Worm (Caenorhabditis elegans) whole organism, L2 larva: ENCODE results near the gene col-172.

Experiments used
- F13H6.1 ChIP-seq: sonication (generic microtip); optimal IDR thresholded peaks from 2 replicates; lab custom pipeline; 2016; ENCODE audit warnings: missing genetic modification characterization, missing compliant biosample characterization
- R02D3.7 ChIP-seq: fragments of 150-350 bp; optimal IDR thresholded peaks from 2 replicates; lab custom pipeline; 2014; ENCODE audit warnings: missing biosample characterization, missing genetic modification characterization
- Y55F3AM.14 ChIP-seq: fragments of 200-800 bp; sonication (Bioruptor generic); optimal IDR thresholded peaks from 2 replicates; lab custom pipeline; 2018; ENCODE audit warnings: mild to moderate bottlenecking, missing genetic modification characterization, missing compliant biosample characterization
- ZK546.5 ChIP-seq: sonication (generic microtip); optimal IDR thresholded peaks from 2 replicates; lab custom pipeline; 2017; ENCODE audit warnings: missing biosample characterization, missing genetic modification characterization
- aly-2 ChIP-seq: fragments of 150-350 bp; optimal IDR thresholded peaks from 2 replicates; lab custom pipeline; 2014; ENCODE audit warnings: missing biosample characterization, missing genetic modification characterization
- ceh-16 ChIP-seq: fragments of 150-350 bp; optimal IDR thresholded peaks from 2 replicates; lab custom pipeline; 2014; ENCODE audit warnings: missing biosample characterization, missing genetic modification characterization
- ceh-82 ChIP-seq: fragments of 150-350 bp; optimal IDR thresholded peaks from 2 replicates; lab custom pipeline; 2014; ENCODE audit warnings: missing biosample characterization, missing genetic modification characterization
- crh-2 ChIP-seq: sonication (generic microtip); optimal IDR thresholded peaks from 2 replicates; lab custom pipeline; 2017; ENCODE audit warnings: missing biosample characterization, missing genetic modification characterization
- elt-1 ChIP-seq: fragments of 150-350 bp; optimal IDR thresholded peaks from 2 replicates; lab custom pipeline; 2014; ENCODE audit warnings: missing biosample characterization, missing genetic modification characterization
- lin-13 ChIP-seq: fragments of 150-350 bp; optimal IDR thresholded peaks from 2 replicates; lab custom pipeline; 2014; ENCODE audit warnings: missing biosample characterization, missing genetic modification reagents, missing genetic modification characterization
- lsy-2 ChIP-seq, 2 experiments: fragments of 150-350 bp in 1 of 2; sonication (generic microtip) in 1 of 2; optimal IDR thresholded peaks; 2 replicates each; lab custom pipeline; 2014 to 2017; ENCODE audit warnings: missing biosample characterization in 2 of 2, missing genetic modification characterization in 2 of 2
- mab-5 ChIP-seq: fragments of 150-350 bp; optimal IDR thresholded peaks from 2 replicates; lab custom pipeline; 2014; ENCODE audit warnings: missing biosample characterization, missing genetic modification characterization
- nhr-23 ChIP-seq: fragments of 150-350 bp; optimal IDR thresholded peaks from 2 replicates; lab custom pipeline; 2014; ENCODE audit warnings: missing biosample characterization, missing genetic modification reagents, missing genetic modification characterization
- nhr-25 ChIP-seq: fragments of 150-350 bp; sonication (generic microtip); optimal IDR thresholded peaks from 3 replicates; lab custom pipeline; 2014; ENCODE audit warnings: missing biosample characterization, missing genetic modification characterization
- nhr-6 ChIP-seq: fragments of 150-350 bp; optimal IDR thresholded peaks from 2 replicates; lab custom pipeline; 2014; ENCODE audit warnings: missing biosample characterization, missing genetic modification characterization
- nhr-77 ChIP-seq: fragments of 150-350 bp; optimal IDR thresholded peaks from 2 replicates; lab custom pipeline; 2014; ENCODE audit warnings: missing biosample characterization, missing genetic modification characterization
- peb-1 ChIP-seq: fragments of 150-350 bp; optimal IDR thresholded peaks from 2 replicates; lab custom pipeline; 2014; ENCODE audit warnings: missing biosample characterization, missing genetic modification characterization
- skn-1 ChIP-seq: sonication (generic microtip); optimal IDR thresholded peaks from 2 replicates; lab custom pipeline; 2017; ENCODE audit warnings: missing biosample characterization, missing genetic modification characterization
- sma-3 ChIP-seq: sonication (generic microtip); optimal IDR thresholded peaks from 2 replicates; lab custom pipeline; 2016; ENCODE audit warnings: missing genetic modification reagents, missing genetic modification characterization, missing compliant biosample characterization
- sma-9 ChIP-seq, 2 experiments: fragments of 150-350 bp in 1 of 2; sonication (generic microtip) in 1 of 2; optimal IDR thresholded peaks; 2 replicates each; lab custom pipeline; 2014 to 2016; ENCODE audit warnings: missing genetic modification characterization in 2 of 2, mild to moderate bottlenecking in 1 of 2, missing biosample characterization in 1 of 2, missing compliant biosample characterization in 1 of 2, missing genetic modification reagents in 1 of 2, moderate library complexity in 1 of 2
- snpc-4 ChIP-seq: fragments of 150-350 bp; optimal IDR thresholded peaks from 2 replicates; lab custom pipeline; 2014; ENCODE audit warnings: missing biosample characterization, missing genetic modification characterization
- unc-55 ChIP-seq: fragments of 150-350 bp; sonication (generic microtip); optimal IDR thresholded peaks from 3 replicates; lab custom pipeline; 2014; ENCODE audit warnings: missing biosample characterization, missing genetic modification reagents, missing genetic modification characterization
- unc-62 ChIP-seq: fragments of 150-350 bp; optimal IDR thresholded peaks from 2 replicates; lab custom pipeline; 2014; ENCODE audit warnings: missing biosample characterization, missing genetic modification reagents, missing genetic modification characterization
- ztf-11 ChIP-seq: sonication (generic microtip); optimal IDR thresholded peaks from 2 replicates; lab custom pipeline; 2017; ENCODE audit warnings: missing biosample characterization, missing genetic modification characterization
- ztf-4 ChIP-seq: fragments of 150-350 bp; optimal IDR thresholded peaks from 2 replicates; lab custom pipeline; 2014; ENCODE audit warnings: missing biosample characterization, missing genetic modification characterization

Gene col-172

DNA sequence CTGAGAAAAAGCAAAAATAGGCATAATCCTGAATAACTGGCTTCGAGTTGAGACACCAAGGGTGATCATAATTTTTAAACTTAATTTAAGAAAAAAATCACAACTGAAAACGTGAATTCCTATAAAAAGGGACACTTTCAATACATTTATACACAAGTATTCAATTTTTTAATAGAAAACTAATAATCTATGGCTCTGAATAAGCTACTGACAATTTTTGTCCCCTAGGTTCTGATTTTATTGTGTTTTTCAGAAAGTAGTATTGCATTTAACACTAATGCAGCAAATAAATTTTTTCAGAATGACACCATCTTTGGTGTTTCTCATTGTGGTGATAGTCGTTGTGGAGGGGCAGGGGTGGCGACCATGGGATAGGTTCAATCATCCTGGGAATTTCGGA lies 40.7 kb downstream of the col-172 start, which contains the start of gene nas-11:
Gene nas-11, plus strand, starts transcription at position 301 of the 400 bp plus-strand sequence.
- TF ChIP-seq ztf-11 (tag; lab: Kevin White, UChicago), result no peak
- no peak for TF ChIP-seq mab-5 (tag; lab: Kevin White, UChicago)
- TF ChIP-seq ztf-4, result no peak
- TF ChIP-seq F13H6.1 (tag; lab: Kevin White, UChicago), result no peak
- TF ChIP-seq crh-2 (tag; lab: Kevin White, UChicago), result no peak
- TF ChIP-seq unc-55 (GFP tag; lab: Kevin White, UChicago), result no peak
- no peak for TF ChIP-seq nhr-77 (tag; lab: Kevin White, UChicago)
- TF ChIP-seq peb-1 (tag; lab: Kevin White, UChicago), result no peak
- no peak for TF ChIP-seq ZK546.5 (tag; lab: Kevin White, UChicago)
- no peak for TF ChIP-seq nhr-6
- TF ChIP-seq snpc-4 (tag; lab: Kevin White, UChicago), result no peak
- no peak for TF ChIP-seq lin-13 (GFP tag; lab: Kevin White, UChicago)
- TF ChIP-seq ceh-16 (tag; lab: Kevin White, UChicago), result no peak
- no peak for TF ChIP-seq lsy-2 (tag; optimal IDR thresholded peaks at IDR 0.05; lab: Kevin White, UChicago)
- TF ChIP-seq skn-1 (tag; lab: Kevin White, UChicago), result no peak
- TF ChIP-seq elt-1, result no peak
- TF ChIP-seq aly-2 (tag; lab: Kevin White, UChicago), result no peak

ce11 chrX:6718595-6718994 lies 46.0 kb downstream of the col-172 start, which contains the start of gene smf-2:
TSS of gene smf-2 (minus strand) at chrX:6718695.
- TF ChIP-seq sma-9 (GFP tag; optimal IDR thresholded peaks at IDR 0.05; lab: Kevin White, UChicago) (no peak), sma-9 (tag; optimal IDR thresholded peaks at IDR 0.05; lab: Kevin White, UChicago) (no peak), lsy-2 (tag; optimal IDR thresholded peaks at IDR 0.05; lab: Kevin White, UChicago) (no peak), ceh-82 (tag; lab: Kevin White, UChicago) (no peak), aly-2 (tag; lab: Kevin White, UChicago) (no peak), R02D3.7 (tag; lab: Kevin White, UChicago) (no peak), unc-62 (GFP tag; lab: Kevin White, UChicago) (no peak)

ce11 chrX:6722966-6723365 lies 50.3 kb downstream of the col-172 start, which contains the start of gene smf-1:
TSS of gene smf-1 (minus strand) at chrX:6723066.
- no peak for TF ChIP-seq Y55F3AM.14
- TF ChIP-seq nhr-23 (tag; lab: Kevin White, UChicago), result no peak
- TF ChIP-seq nhr-25 (tag; lab: Kevin White, UChicago), result peak; percentile 10
- no peak for TF ChIP-seq sma-3 (GFP tag; lab: Kevin White, UChicago)
- TF ChIP-seq, all 48 proteins: peak for 1
